Worm (Caenorhabditis elegans) whole organism, L1 larva: ENCODE data around the gene tag-321.

ENCODE experiments used
- C16A3.4 ChIP-seq: fragments of 150-350 bp; optimal IDR thresholded peaks from 2 replicates; lab custom pipeline; 2014; ENCODE audit warnings: missing biosample characterization, missing genetic modification characterization
- F16B12.6 ChIP-seq: fragments of 150-350 bp; optimal IDR thresholded peaks from 2 replicates; lab custom pipeline; 2014; ENCODE audit warnings: missing biosample characterization, missing genetic modification characterization
- Y116A8C.19 ChIP-seq: sonication (generic microtip); optimal IDR thresholded peaks from 2 replicates; lab custom pipeline; 2016; ENCODE audit warnings: missing compliant biosample characterization, missing genetic modification characterization, borderline replicate concordance
- aly-2 ChIP-seq: fragments of 150-350 bp; optimal IDR thresholded peaks from 2 replicates; lab custom pipeline; 2014; ENCODE audit warnings: missing biosample characterization, missing genetic modification characterization
- blmp-1 ChIP-seq: fragments of 150-350 bp; optimal IDR thresholded peaks from 2 replicates; lab custom pipeline; 2014; ENCODE audit warnings: missing biosample characterization, missing genetic modification characterization
- ceh-8 ChIP-seq: fragments of 200-800 bp; sonication (Bioruptor generic); optimal IDR thresholded peaks from 2 replicates; lab custom pipeline; 2018; ENCODE audit warnings: mild to moderate bottlenecking, missing genetic modification characterization, moderate library complexity, missing compliant biosample characterization
- ceh-82 ChIP-seq, 3 experiments: fragments of 150-350 bp in 1 of 3; sonication (generic microtip) in 2 of 3; optimal IDR thresholded peaks; 2 replicates each; lab custom pipeline; 2014 to 2017; ENCODE audit warnings: missing biosample characterization in 3 of 3, missing genetic modification characterization in 3 of 3
- ceh-88 ChIP-seq: fragments of 200-800 bp; sonication (Bioruptor generic); IDR thresholded peaks from 2 replicates; pipeline ENCODE4 v1.3.6; 2022; ENCODE audit warnings: missing genetic modification characterization, missing compliant biosample characterization
- ceh-90 ChIP-seq: sonication (generic microtip); optimal IDR thresholded peaks from 2 replicates; lab custom pipeline; 2016; ENCODE audit warnings: missing genetic modification characterization, missing compliant biosample characterization
- dpl-1 ChIP-seq, 3 experiments: fragments of 150-350 bp in 2 of 3; sonication (generic microtip) in 1 of 3; optimal IDR thresholded peaks; 2 replicates each; lab custom pipeline; 2014 to 2017; ENCODE audit warnings: missing biosample characterization in 3 of 3, missing genetic modification characterization in 3 of 3, missing genetic modification reagents in 3 of 3
- efl-1 ChIP-seq, 4 experiments: fragments of 150-350 bp; optimal IDR thresholded peaks in 3 of 4; peaks in 1 of 4; 1 replicate in 1 of 4; 2 replicates in 3 of 4; lab custom pipeline; 2014; ENCODE audit warnings: missing biosample characterization in 2 of 4, missing genetic modification characterization in 2 of 4, missing genetic modification reagents in 2 of 4
- elt-2 ChIP-seq: sonication (generic microtip); optimal IDR thresholded peaks from 2 replicates; lab custom pipeline; 2016; ENCODE audit warnings: missing genetic modification characterization, mild to moderate bottlenecking, inconsistent platforms, missing compliant biosample characterization, missing genetic modification reagents
- grh-1 ChIP-seq: fragments of 200-800 bp; sonication (Bioruptor generic); IDR thresholded peaks from 2 replicates; pipeline ENCODE4 v1.3.6; 2022; ENCODE audit warnings: missing genetic modification reagents, missing genetic modification characterization, missing compliant biosample characterization
- irx-1 ChIP-seq: sonication (generic microtip); optimal IDR thresholded peaks from 2 replicates; lab custom pipeline; 2016; ENCODE audit warnings: missing genetic modification characterization, missing compliant biosample characterization
- lin-14 ChIP-seq: fragments of 200-800 bp; sonication (Bioruptor generic); optimal IDR thresholded peaks from 2 replicates; lab custom pipeline; 2018; ENCODE audit warnings: mild to moderate bottlenecking, missing genetic modification characterization, moderate library complexity, missing compliant biosample characterization
- lin-15B ChIP-seq: fragments of 150-350 bp; sonication (generic microtip); optimal IDR thresholded peaks from 3 replicates; lab custom pipeline; 2014; ENCODE audit warnings: missing biosample characterization, missing genetic modification characterization
- lin-35 ChIP-seq, 2 experiments: fragments of 150-350 bp; optimal IDR thresholded peaks; 2 replicates each; lab custom pipeline; 2014; ENCODE audit warnings: missing biosample characterization in 2 of 2, missing genetic modification characterization in 2 of 2, missing genetic modification reagents in 2 of 2
- lsy-2 ChIP-seq, 2 experiments: fragments of 150-350 bp; optimal IDR thresholded peaks; 2 replicates each; lab custom pipeline; 2014; ENCODE audit warnings: missing biosample characterization in 2 of 2, missing genetic modification characterization in 2 of 2
- mef-2 ChIP-seq: fragments of 150-350 bp; optimal IDR thresholded peaks from 2 replicates; lab custom pipeline; 2014; ENCODE audit warnings: missing biosample characterization, missing genetic modification characterization
- mep-1 ChIP-seq: fragments of 150-350 bp; optimal IDR thresholded peaks from 2 replicates; lab custom pipeline; 2014; ENCODE audit warnings: missing biosample characterization, missing genetic modification characterization
- nhr-19 ChIP-seq: fragments of 200-800 bp; sonication (Bioruptor generic); conservative IDR thresholded peaks from 2 replicates; pipeline ENCODE4 v1.3.6; 2022; ENCODE audit warnings: missing genetic modification characterization, missing compliant biosample characterization
- nhr-20 ChIP-seq: sonication (generic microtip); optimal IDR thresholded peaks from 2 replicates; lab custom pipeline; 2016; ENCODE audit warnings: mild to moderate bottlenecking, missing genetic modification characterization, missing compliant biosample characterization
- nhr-28 ChIP-seq: fragments of 150-350 bp; optimal IDR thresholded peaks from 2 replicates; lab custom pipeline; 2014; ENCODE audit warnings: missing biosample characterization, missing genetic modification characterization
- nhr-47 ChIP-seq: sonication (generic microtip); optimal IDR thresholded peaks from 2 replicates; lab custom pipeline; 2016; ENCODE audit warnings: mild to moderate bottlenecking, missing genetic modification characterization, moderate library complexity, missing compliant biosample characterization
- nhr-71 ChIP-seq: sonication (generic microtip); optimal IDR thresholded peaks from 2 replicates; lab custom pipeline; 2016; ENCODE audit warnings: mild to moderate bottlenecking, missing genetic modification characterization, moderate library complexity, missing compliant biosample characterization
- nhr-77 ChIP-seq: fragments of 150-350 bp; optimal IDR thresholded peaks from 2 replicates; lab custom pipeline; 2014; ENCODE audit warnings: missing biosample characterization, missing genetic modification characterization
- nhr-85 ChIP-seq: sonication (generic microtip); peaks from one replicate; lab custom pipeline; 2016; ENCODE audit warnings: missing genetic modification characterization, inconsistent platforms, missing compliant biosample characterization
- pqm-1 ChIP-seq: sonication (generic microtip); optimal IDR thresholded peaks from 3 replicates; lab custom pipeline; 2017; ENCODE audit warnings: missing biosample characterization, missing genetic modification characterization
- skn-1 ChIP-seq: fragments of 150-350 bp; optimal IDR thresholded peaks from 2 replicates; lab custom pipeline; 2014; ENCODE audit warnings: missing biosample characterization, missing genetic modification characterization
- snu-23 ChIP-seq: sonication (generic microtip); optimal IDR thresholded peaks from 2 replicates; lab custom pipeline; 2016; ENCODE audit warnings: missing genetic modification characterization, missing compliant biosample characterization
- sox-4 ChIP-seq: sonication (generic microtip); optimal IDR thresholded peaks from 2 replicates; lab custom pipeline; 2016; ENCODE audit warnings: missing genetic modification characterization, missing compliant biosample characterization
- sptf-1 ChIP-seq: fragments of 150-350 bp; optimal IDR thresholded peaks from 2 replicates; lab custom pipeline; 2014; ENCODE audit warnings: missing biosample characterization, missing genetic modification characterization
- swsn-7 ChIP-seq: sonication (generic microtip); optimal IDR thresholded peaks from 2 replicates; lab custom pipeline; 2016; ENCODE audit warnings: missing genetic modification characterization, missing compliant biosample characterization
- tlp-1 ChIP-seq: fragments of 150-350 bp; optimal IDR thresholded peaks from 2 replicates; lab custom pipeline; 2014; ENCODE audit warnings: missing biosample characterization, missing genetic modification characterization
- unc-130 ChIP-seq: fragments of 150-350 bp; optimal IDR thresholded peaks from 2 replicates; lab custom pipeline; 2017; ENCODE audit warnings: missing biosample characterization, missing genetic modification characterization, inconsistent platforms
- xbp-1 ChIP-seq: sonication (generic microtip); optimal IDR thresholded peaks from 2 replicates; lab custom pipeline; 2016; ENCODE audit warnings: missing genetic modification characterization, missing compliant biosample characterization
- zag-1 ChIP-seq: fragments of 150-350 bp; optimal IDR thresholded peaks from 2 replicates; lab custom pipeline; 2014; ENCODE audit warnings: missing biosample characterization, missing genetic modification characterization
- zip-4 ChIP-seq: fragments of 200-800 bp; sonication (Bioruptor generic); optimal IDR thresholded peaks from 2 replicates; lab custom pipeline; 2018; ENCODE audit warnings: mild to moderate bottlenecking, missing genetic modification characterization, moderate library complexity, missing compliant biosample characterization

The tag-321 gene

DNA sequence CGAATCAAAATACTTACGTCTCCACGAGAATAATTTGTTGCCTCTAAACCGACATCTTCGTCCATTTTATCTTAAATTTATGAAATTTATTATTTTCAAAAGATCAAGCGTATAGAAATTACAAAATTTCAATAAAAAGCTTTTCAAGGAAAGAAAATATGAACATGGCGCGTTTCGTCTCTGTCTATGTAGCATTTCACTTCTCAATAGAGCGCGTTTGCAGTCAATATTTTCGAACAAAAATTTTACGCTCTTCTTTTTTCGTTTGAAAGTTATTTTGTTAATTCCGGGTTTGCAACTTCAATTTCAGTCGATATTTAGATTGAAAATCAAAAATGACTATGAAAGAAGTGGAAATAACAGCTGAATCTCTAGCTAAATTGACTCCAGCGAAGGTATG is 9.4 kb downstream of the tag-321 start, which contains the start of the genes hcf-1 and swd-2.2:
TSS of gene hcf-1 (minus strand) at position 70 of the 400 bp plus-strand sequence.
TSS of gene swd-2.2 (plus strand) at position 206 of the 400 bp plus-strand sequence.
- TF ChIP-seq Y116A8C.19 (tag; lab: Kevin White, UChicago): no peak
- peak; percentile 48 for TF ChIP-seq mep-1 (tag; lab: Kevin White, UChicago)
- TF ChIP-seq skn-1 (tag; lab: Kevin White, UChicago): no peak
- no peak for TF ChIP-seq zag-1
- peak; percentile 61 for TF ChIP-seq C16A3.4
- TF ChIP-seq nhr-28 (tag; lab: Kevin White, UChicago): no peak
- TF ChIP-seq ceh-82 (tag; optimal IDR thresholded peaks at IDR 0.05; lab: Kevin White, UChicago): peak in 1 of 3 experiments; percentile 18
- peak; percentile 63 for TF ChIP-seq blmp-1
- TF ChIP-seq dpl-1 (GFP tag; optimal IDR thresholded peaks at IDR 0.05; lab: Kevin White, UChicago): peak; percentile 41 to 77 (median 61)
- TF ChIP-seq ceh-88 (GFP tag; lab: Robert Waterston, UW): no peak
- TF ChIP-seq efl-1 (optimal IDR thresholded peaks at IDR 0.05; lab: Kevin White, UChicago): peak; percentile 33 to 50
- peak; percentile 64 to 95 for TF ChIP-seq efl-1 (GFP tag; optimal IDR thresholded peaks at IDR 0.05 in 1 of 2; lab: Kevin White, UChicago)
- no peak for TF ChIP-seq tlp-1 (tag; lab: Kevin White, UChicago)
- no peak for TF ChIP-seq elt-2 (tag; lab: Kevin White, UChicago)
- TF ChIP-seq nhr-77: peak; percentile 27
- TF ChIP-seq xbp-1 (tag; lab: Kevin White, UChicago): peak; percentile 21
- TF ChIP-seq nhr-20 (tag; lab: Kevin White, UChicago): peak; percentile 3
- TF ChIP-seq ceh-90 (tag; lab: Kevin White, UChicago): no peak
- peak; percentile 39 for TF ChIP-seq lin-15B (tag; lab: Kevin White, UChicago)
- TF ChIP-seq lin-35 (GFP tag; optimal IDR thresholded peaks at IDR 0.05; lab: Kevin White, UChicago): peak; percentile 41 to 79
- peak; percentile 40 for TF ChIP-seq nhr-85 (tag; lab: Kevin White, UChicago)
- TF ChIP-seq lin-14 (GFP tag; lab: Kevin White, UChicago): no peak
- peak; percentile 14 for TF ChIP-seq nhr-47 (tag; lab: Kevin White, UChicago)
- TF ChIP-seq nhr-71 (tag; lab: Kevin White, UChicago): peak; percentile 26
- peak; percentile 21 for TF ChIP-seq F16B12.6
- TF ChIP-seq lsy-2 (tag; optimal IDR thresholded peaks at IDR 0.05; lab: Kevin White, UChicago): peak; percentile 47 to 73
- peak; percentile 29 for TF ChIP-seq snu-23 (GFP tag; lab: Kevin White, UChicago)

DNA sequence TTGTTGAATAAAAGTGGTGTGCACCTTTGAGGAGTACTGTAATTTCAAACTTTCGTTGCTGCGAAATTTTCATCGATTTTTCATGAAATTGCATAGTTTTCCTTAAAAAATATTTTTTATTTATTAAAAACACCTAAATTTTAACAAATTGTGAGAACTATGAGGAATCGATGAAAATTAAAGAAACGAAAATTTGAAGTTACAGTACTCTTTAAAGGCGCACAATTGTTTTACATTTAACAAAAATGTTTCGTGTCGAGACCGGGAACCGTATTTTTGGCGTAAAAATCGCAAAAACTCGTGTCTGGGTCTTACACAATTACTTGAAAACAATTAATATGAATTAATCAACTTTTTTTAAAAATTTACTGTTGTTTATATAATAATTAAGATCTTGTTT is 13.5 kb downstream of the tag-321 start, which contains the start of gene rdl-1:
TSS of gene rdl-1 (minus strand) at position 101 of the 400 bp plus-strand sequence.
- no peak for TF ChIP-seq irx-1 (tag; lab: Kevin White, UChicago)
- TF ChIP-seq ceh-8 (GFP tag; lab: Kevin White, UChicago): no peak
- TF ChIP-seq nhr-47 (tag; lab: Kevin White, UChicago): no peak
- no peak for TF ChIP-seq nhr-19 (GFP tag; lab: Robert Waterston, UW)
- TF ChIP-seq aly-2 (tag; lab: Kevin White, UChicago): no peak
- TF ChIP-seq ceh-82 (tag; optimal IDR thresholded peaks at IDR 0.05; lab: Kevin White, UChicago): no peak
- no peak for TF ChIP-seq swsn-7 (tag; lab: Kevin White, UChicago)
- no peak for TF ChIP-seq efl-1 (optimal IDR thresholded peaks at IDR 0.05; lab: Kevin White, UChicago)
- TF ChIP-seq efl-1 (GFP tag; optimal IDR thresholded peaks at IDR 0.05 in 1 of 2; lab: Kevin White, UChicago): no peak
- TF ChIP-seq sptf-1: no peak
- no peak for TF ChIP-seq pqm-1 (tag; lab: Kevin White, UChicago)

DNA sequence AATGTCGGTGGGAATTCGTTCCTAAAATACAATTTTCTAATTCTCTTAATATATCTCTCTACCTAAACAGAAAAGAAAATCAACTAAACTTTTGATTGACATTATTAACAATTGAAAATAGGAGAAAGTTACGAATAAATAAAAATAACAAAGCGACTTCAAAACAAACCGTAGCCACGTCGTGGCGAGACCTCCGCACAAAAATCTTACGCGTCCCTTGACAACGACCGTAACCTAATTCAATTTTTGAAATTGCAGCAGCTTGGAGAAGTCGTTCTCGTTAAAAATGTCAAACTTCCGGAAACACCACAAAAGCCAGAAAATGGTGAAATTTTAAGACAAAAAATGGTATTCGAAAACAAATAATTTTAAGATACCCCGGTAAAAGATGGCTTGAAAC is 19.3 kb downstream of the tag-321 start:
- TF ChIP-seq ceh-8 (GFP tag; lab: Kevin White, UChicago) (no peak), zip-4 (no peak), grh-1 (GFP tag; lab: Robert Waterston, UW) (no peak), unc-130 (tag; lab: Kevin White, UChicago) (no peak), lin-15B (tag; lab: Kevin White, UChicago) (no peak), nhr-28 (tag; lab: Kevin White, UChicago) (no peak), mef-2 (tag; lab: Kevin White, UChicago) (no peak), Y116A8C.19 (tag; lab: Kevin White, UChicago) (no peak), sox-4 (tag; lab: Kevin White, UChicago) (no peak)
